Worm (Caenorhabditis elegans): ENCODE results near the gene F36G9.13.

DNA sequence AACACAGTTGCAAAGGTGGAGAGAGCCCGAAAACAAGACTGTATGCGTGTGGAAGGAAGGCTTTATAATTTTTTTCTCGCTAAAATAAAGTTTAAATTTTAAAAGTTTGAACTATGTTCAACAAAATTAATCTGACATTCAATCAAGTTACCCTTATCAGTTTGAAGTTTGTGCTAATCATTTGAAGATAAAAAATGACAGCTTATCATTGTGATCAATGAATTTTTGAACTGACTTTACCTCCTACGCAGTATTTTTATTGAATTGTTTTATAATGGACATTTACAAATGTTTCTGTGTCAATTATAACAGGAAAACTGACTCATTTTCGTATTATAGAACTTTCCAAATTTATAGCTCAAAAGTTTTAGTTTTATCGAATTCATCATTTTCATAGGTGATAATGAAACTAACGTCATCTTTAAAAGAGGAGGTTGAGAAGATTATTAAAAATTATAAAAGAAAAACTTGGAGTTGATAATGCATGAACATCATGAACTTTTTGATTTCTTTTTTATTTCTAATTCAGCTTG lies 4.8 kb upstream of the F36G9.13 start, which contains the start of gene oac-20:
- TF ChIP-seq mab-9 (GFP tag; IDR thresholded peaks at IDR 0.05) = no peak
- TF ChIP-seq lsy-2 (tag; optimal IDR thresholded peaks at IDR 0.05) = no peak
- no peak for TF ChIP-seq lin-39 (tag; optimal IDR thresholded peaks at IDR 0.05)

Measured in whole organism, L1 larva.